Worm (Caenorhabditis elegans) whole organism, late embryonic: Measurements from ENCODE around the gene sid-3.

Experiments
- K09A11.1 ChIP-seq: sonication (generic microtip); optimal IDR thresholded peaks from 2 replicates; lab custom pipeline; 2017; ENCODE audit warnings: antibody characterized with exemption, mild to moderate bottlenecking, missing genetic modification characterization, missing compliant biosample characterization; ENCODE audit not compliant: insufficient read depth
- ahr-1 ChIP-seq: sonication (generic microtip); optimal IDR thresholded peaks from 2 replicates; lab custom pipeline; 2016; ENCODE audit warnings: missing genetic modification characterization, missing compliant biosample characterization
- ceh-18 ChIP-seq: sonication (generic microtip); optimal IDR thresholded peaks from 2 replicates; lab custom pipeline; 2016; ENCODE audit warnings: missing genetic modification characterization, missing compliant biosample characterization
- ceh-2 ChIP-seq: sonication (generic microtip); optimal IDR thresholded peaks from 2 replicates; lab custom pipeline; 2016; ENCODE audit warnings: missing genotype, missing genetic modification characterization, missing compliant biosample characterization
- ceh-30 ChIP-seq: fragments of 150-350 bp; optimal IDR thresholded peaks from 2 replicates; lab custom pipeline; 2014; ENCODE audit warnings: missing biosample characterization, missing genetic modification characterization
- ceh-45 ChIP-seq: fragments of 200-800 bp; sonication (Bioruptor generic); IDR thresholded peaks from 2 replicates; pipeline ENCODE4 v1.3.6; 2022; ENCODE audit warnings: missing genetic modification reagents, missing genetic modification characterization, missing compliant biosample characterization
- ceh-6 ChIP-seq: fragments of 200-800 bp; sonication (Bioruptor generic); optimal IDR thresholded peaks from 2 replicates; lab custom pipeline; 2018; ENCODE audit warnings: mild to moderate bottlenecking, missing genetic modification characterization, missing compliant biosample characterization
- ceh-9 ChIP-seq: sonication (generic microtip); optimal IDR thresholded peaks from 2 replicates; lab custom pipeline; 2016; ENCODE audit warnings: mild to moderate bottlenecking, missing genetic modification characterization, inconsistent platforms, missing compliant biosample characterization
- dmd-4 ChIP-seq: sonication (generic microtip); optimal IDR thresholded peaks from 2 replicates; lab custom pipeline; 2016; ENCODE audit warnings: borderline replicate concordance, missing genetic modification characterization, missing compliant biosample characterization
- dve-1 ChIP-seq: sonication (generic microtip); optimal IDR thresholded peaks from 2 replicates; lab custom pipeline; 2017; ENCODE audit warnings: antibody characterized with exemption, mild to moderate bottlenecking, missing genetic modification characterization, missing compliant biosample characterization
- elt-2 ChIP-seq: sonication (generic microtip); optimal IDR thresholded peaks from 2 replicates; lab custom pipeline; 2016; ENCODE audit warnings: missing genetic modification reagents, missing genetic modification characterization, missing compliant biosample characterization
- elt-4 ChIP-seq: sonication (generic microtip); optimal IDR thresholded peaks from 2 replicates; lab custom pipeline; 2016; ENCODE audit warnings: missing genetic modification characterization, missing compliant biosample characterization
- ets-4 ChIP-seq: sonication (generic microtip); optimal IDR thresholded peaks from 2 replicates; lab custom pipeline; 2016; ENCODE audit warnings: missing genetic modification characterization, missing compliant biosample characterization
- eyg-1 ChIP-seq: sonication (generic microtip); optimal IDR thresholded peaks from 2 replicates; lab custom pipeline; 2016; ENCODE audit warnings: missing genotype, missing genetic modification characterization, missing compliant biosample characterization
- fax-1 ChIP-seq: sonication (generic microtip); optimal IDR thresholded peaks from 2 replicates; lab custom pipeline; 2016; ENCODE audit warnings: missing genotype, missing genetic modification characterization, missing compliant biosample characterization
- gmeb-2 ChIP-seq: sonication (generic microtip); optimal IDR thresholded peaks from 2 replicates; lab custom pipeline; 2016; ENCODE audit warnings: missing genetic modification characterization, inconsistent platforms, missing compliant biosample characterization
- hlh-15 ChIP-seq: sonication (generic microtip); optimal IDR thresholded peaks from 2 replicates; lab custom pipeline; 2016; ENCODE audit warnings: missing genetic modification characterization, missing compliant biosample characterization
- hlh-30 ChIP-seq: sonication (generic microtip); optimal IDR thresholded peaks from 2 replicates; lab custom pipeline; 2017; ENCODE audit warnings: antibody characterized with exemption, missing genetic modification characterization, missing compliant biosample characterization; ENCODE audit not compliant: insufficient read depth
- hlh-6 ChIP-seq: sonication (generic microtip); optimal IDR thresholded peaks from 2 replicates; lab custom pipeline; 2016; ENCODE audit warnings: missing genotype, missing genetic modification characterization, missing compliant biosample characterization
- hlh-8 ChIP-seq: sonication (generic microtip); optimal IDR thresholded peaks from 2 replicates; lab custom pipeline; 2016; ENCODE audit warnings: missing genotype, missing genetic modification characterization, missing compliant biosample characterization
- lim-6 ChIP-seq: sonication (generic microtip); optimal IDR thresholded peaks from 2 replicates; lab custom pipeline; 2016; ENCODE audit warnings: missing genetic modification characterization, missing compliant biosample characterization
- lin-11 ChIP-seq: fragments of 200-800 bp; sonication (Bioruptor generic); optimal IDR thresholded peaks from 2 replicates; lab custom pipeline; 2018; ENCODE audit warnings: mild to moderate bottlenecking, missing genetic modification characterization, missing compliant biosample characterization
- madf-2 ChIP-seq: sonication (generic microtip); optimal IDR thresholded peaks from 2 replicates; lab custom pipeline; 2017; ENCODE audit warnings: missing genetic modification characterization, missing compliant biosample characterization
- nhr-11 ChIP-seq: fragments of 150-350 bp; optimal IDR thresholded peaks from 2 replicates; lab custom pipeline; 2014; ENCODE audit warnings: missing biosample characterization, missing genetic modification characterization
- pag-3 ChIP-seq: sonication (generic microtip); optimal IDR thresholded peaks from 2 replicates; lab custom pipeline; 2016; ENCODE audit warnings: missing compliant biosample characterization, missing genetic modification characterization, borderline replicate concordance
- pat-9 ChIP-seq: fragments of 200-800 bp; sonication (Bioruptor generic); optimal IDR thresholded peaks from 2 replicates; lab custom pipeline; 2018; ENCODE audit warnings: mild to moderate bottlenecking, missing genetic modification characterization, moderate library complexity, missing compliant biosample characterization
- pax-1 ChIP-seq: fragments of 150-350 bp; optimal IDR thresholded peaks from 2 replicates; lab custom pipeline; 2014; ENCODE audit warnings: missing biosample characterization, missing genetic modification characterization
- pha-2 ChIP-seq: sonication (generic microtip); optimal IDR thresholded peaks from 2 replicates; lab custom pipeline; 2017; ENCODE audit warnings: mild to moderate bottlenecking, missing genetic modification characterization, missing compliant biosample characterization
- pha-4 ChIP-seq: fragments of 150-350 bp; optimal IDR thresholded peaks from 2 replicates; lab custom pipeline; 2018; ENCODE audit warnings: missing biosample characterization, missing genetic modification reagents, missing genetic modification characterization
- pros-1 ChIP-seq: fragments of 150-350 bp; optimal IDR thresholded peaks from 2 replicates; lab custom pipeline; 2014; ENCODE audit warnings: missing biosample characterization, missing genetic modification reagents, missing genetic modification characterization
- sdc-2 ChIP-seq: sonication (generic microtip); optimal IDR thresholded peaks from 2 replicates; lab custom pipeline; 2016; ENCODE audit warnings: missing genotype, missing genetic modification characterization, missing compliant biosample characterization
- unc-42 ChIP-seq: sonication (generic microtip); optimal IDR thresholded peaks from 2 replicates; lab custom pipeline; 2016; ENCODE audit warnings: missing genotype, missing genetic modification characterization, missing compliant biosample characterization
- zip-5 ChIP-seq: sonication (generic microtip); optimal IDR thresholded peaks from 2 replicates; lab custom pipeline; 2016; ENCODE audit warnings: missing genetic modification characterization, missing compliant biosample characterization

Gene sid-3

DNA sequence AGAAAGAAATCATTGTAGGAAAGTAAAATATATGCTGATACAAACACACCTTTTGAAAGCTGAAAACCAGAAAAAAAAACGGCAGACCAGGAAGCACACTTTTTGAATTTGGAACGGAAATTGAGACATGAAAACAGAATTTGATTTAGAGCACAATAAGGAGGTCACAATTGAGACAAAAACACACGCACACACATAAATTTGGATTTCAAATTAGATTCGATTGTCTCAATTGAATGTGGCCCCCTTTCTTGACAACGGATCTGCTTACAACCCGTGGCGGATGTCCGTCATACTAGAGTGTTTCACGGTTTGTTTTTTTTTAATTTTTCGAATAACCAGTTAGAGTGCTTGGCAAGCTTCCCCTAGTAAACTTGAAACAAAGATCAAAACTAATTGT, 18.1 kb upstream of the sid-3 start:
- TF ChIP-seq elt-2 (tag; lab: Kevin White, UChicago) (no peak), dmd-4 (tag; lab: Kevin White, UChicago) (no peak), hlh-8 (no peak), dve-1 (tag; lab: Kevin White, UChicago) (no peak), lim-6 (tag; lab: Kevin White, UChicago) (no peak), ceh-18 (tag; lab: Kevin White, UChicago) (no peak), lin-11 (tag; lab: Kevin White, UChicago) (no peak), pha-4 (tag; lab: Kevin White, UChicago) (no peak), pat-9 (tag; lab: Kevin White, UChicago) (no peak), madf-2 (tag; lab: Kevin White, UChicago) (no peak), ahr-1 (tag; lab: Kevin White, UChicago) (no peak), sdc-2 (tag; lab: Kevin White, UChicago) (no peak)

DNA sequence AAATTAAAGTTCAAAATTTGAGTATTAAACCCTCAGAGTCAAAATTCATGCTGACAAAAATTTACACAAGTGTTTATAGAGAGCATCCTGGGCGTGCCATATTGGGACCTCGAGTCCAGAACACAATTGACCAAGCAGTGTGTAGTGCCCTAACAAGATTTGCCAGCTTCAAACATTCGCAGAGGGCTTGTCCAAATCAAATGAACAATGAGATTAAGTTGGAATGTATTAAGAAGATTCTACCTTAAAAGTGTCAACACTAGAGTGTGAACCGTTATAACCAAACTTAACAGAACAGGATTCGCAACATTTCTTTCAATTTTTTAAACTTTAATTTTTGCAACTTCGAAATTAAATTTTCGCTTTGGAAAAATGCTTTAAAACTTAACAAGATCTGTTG, 15.8 kb upstream of the sid-3 start:
- TF ChIP-seq ceh-9 (tag; lab: Kevin White, UChicago) (no peak), unc-42 (peak; percentile 59), hlh-15 (tag; lab: Kevin White, UChicago) (no peak), dve-1 (tag; lab: Kevin White, UChicago) (no peak)

DNA sequence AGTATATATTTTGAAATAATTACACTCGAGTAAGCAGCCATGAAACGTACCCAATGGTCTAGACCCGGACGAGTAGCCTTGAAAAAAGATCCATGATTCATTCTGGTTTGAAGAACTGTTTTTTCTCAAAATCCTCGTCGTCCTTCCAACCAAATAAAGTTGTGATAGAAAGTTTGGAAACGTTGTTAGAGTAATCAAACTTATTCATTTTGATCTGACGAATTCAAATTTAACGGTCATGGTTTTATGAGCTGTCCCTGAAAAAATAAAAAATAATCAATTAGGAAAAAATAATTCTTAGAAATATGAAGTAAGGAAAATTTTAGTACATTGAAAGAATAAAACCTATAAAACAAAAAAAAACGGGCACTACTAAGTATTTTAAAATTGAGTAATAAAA, 9.5 kb upstream of the sid-3 start, which contains the start of gene B0302.4:
TSS of gene B0302.4 (minus strand) at position 101 of the 400 bp plus-strand sequence.
- no peak for TF ChIP-seq ceh-9 (tag; lab: Kevin White, UChicago)
- TF ChIP-seq lim-6 (tag; lab: Kevin White, UChicago) = no peak
- TF ChIP-seq gmeb-2 (tag; lab: Kevin White, UChicago) = no peak
- TF ChIP-seq ets-4 = no peak
- no peak for TF ChIP-seq ceh-2 (tag; lab: Kevin White, UChicago)
- no peak for TF ChIP-seq hlh-6

DNA sequence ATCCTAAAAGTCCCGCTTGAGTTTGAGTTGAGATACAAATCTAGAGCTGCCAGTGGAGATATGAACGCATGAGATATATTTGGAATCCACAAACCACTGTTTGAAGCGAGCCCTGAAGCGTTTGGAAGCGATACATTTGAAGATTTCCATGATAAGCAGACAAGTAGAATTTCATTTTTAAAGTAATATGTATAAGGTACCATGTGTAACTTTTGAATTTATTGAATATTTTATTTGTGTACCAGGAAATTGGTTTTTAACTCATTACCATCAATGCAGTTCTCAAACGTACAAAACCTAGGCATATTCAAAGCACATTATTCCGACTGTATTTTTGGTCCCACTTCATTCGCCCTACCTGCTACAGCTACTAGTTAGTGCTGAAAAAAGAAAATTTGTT, 7.9 kb upstream of the sid-3 start, which contains the start of gene B0302.2:
TSS of gene B0302.2 (plus strand) at position 301 of the 400 bp plus-strand sequence.
- TF ChIP-seq nhr-11 (tag; lab: Kevin White, UChicago) (no peak), elt-2 (tag; lab: Kevin White, UChicago) (no peak), pros-1 (tag; lab: Kevin White, UChicago) (no peak), sdc-2 (tag; lab: Kevin White, UChicago) (no peak), hlh-8 (no peak), lin-11 (tag; lab: Kevin White, UChicago) (no peak), ceh-6 (GFP tag; lab: Kevin White, UChicago) (no peak), hlh-15 (tag; lab: Kevin White, UChicago) (no peak), pax-1 (no peak), K09A11.1 (tag; lab: Kevin White, UChicago) (no peak), eyg-1 (tag; lab: Kevin White, UChicago) (no peak), pag-3 (tag; lab: Kevin White, UChicago) (no peak), fax-1 (tag; lab: Kevin White, UChicago) (no peak), pat-9 (tag; lab: Kevin White, UChicago) (no peak), ceh-2 (tag; lab: Kevin White, UChicago) (no peak), pha-4 (tag; lab: Kevin White, UChicago) (no peak), ceh-30 (tag; lab: Kevin White, UChicago) (no peak), ceh-45 (no peak), pha-2 (tag; lab: Kevin White, UChicago) (no peak)

DNA sequence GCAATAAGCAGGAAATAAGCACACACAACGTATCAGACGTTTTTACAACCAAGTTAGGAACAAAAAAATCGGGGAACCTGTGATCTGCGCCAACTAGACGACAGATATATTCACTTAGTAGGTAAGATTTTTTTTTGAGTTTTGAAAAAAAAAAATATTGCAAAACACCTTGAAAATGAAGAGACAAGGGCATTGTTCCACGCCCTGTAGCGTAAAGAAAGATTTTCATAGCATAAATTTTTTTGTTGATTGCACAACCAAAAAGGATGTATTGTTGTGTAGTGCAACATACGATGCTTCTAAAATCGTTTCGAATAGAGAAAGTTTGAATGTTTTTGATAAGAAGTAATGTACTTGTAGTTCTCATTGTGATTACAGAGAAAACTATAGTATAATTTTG, 6.0 kb upstream of the sid-3 start:
- TF ChIP-seq hlh-30 (tag; lab: Kevin White, UChicago) (no peak), zip-5 (tag; lab: Kevin White, UChicago) (no peak), ceh-2 (tag; lab: Kevin White, UChicago) (no peak), elt-4 (tag; lab: Kevin White, UChicago) (no peak)
- TF ChIP-seq, all 69 proteins: peak for 0
